3 fruit fly cellular contexts compared by ENCODE assay signal in genomic region chr4:695845-696244, dm6.
TF ChIP-seq lines count a peak whose summit lies in the region.

myo (minus strand) TSS chr4:696055.

TF ChIP-seq in whole organism, adult, 20 proteins besides CTCF, POLR2A, EP300 and RAD21 (continued from another document):
- TF ChIP-seq kay (GFP tag; lab: Kevin White, UChicago; ENCODE audit: borderline replicate concordance) = no peak

TF ChIP-seq in whole organism, embryonic, 481 proteins besides CTCF, POLR2A, EP300 and RAD21 (continued from another document):
- TF ChIP-seq run (tag; optimal IDR thresholded peaks at IDR 0.05; lab: Kevin White, UChicago) = no peak
- TF ChIP-seq slbo (GFP tag; IDR thresholded peaks at IDR 0.05; lab: Robert Waterston, UW) = no peak
- peak; percentile 0 for TF ChIP-seq PHDP (tag; optimal IDR thresholded peaks at IDR 0.05; lab: Kevin White, UChicago)
- TF ChIP-seq tup (GFP tag; optimal IDR thresholded peaks at IDR 0.05; lab: Kevin White, UChicago) = no peak
- TF ChIP-seq crp (GFP tag; optimal IDR thresholded peaks at IDR 0.05; lab: Kevin White, UChicago) = peak in 1 of 2 experiments; percentile 72
- peak; percentile 75 for TF ChIP-seq CG11723 (GFP tag; optimal IDR thresholded peaks at IDR 0.05; lab: Kevin White, UChicago)
- no peak for TF ChIP-seq CG12744 (GFP tag; optimal IDR thresholded peaks at IDR 0.05; lab: Kevin White, UChicago)
- TF ChIP-seq CG17568 (GFP tag; optimal IDR thresholded peaks at IDR 0.05; lab: Kevin White, UChicago) = no peak
- no peak for TF ChIP-seq Max (GFP tag; optimal IDR thresholded peaks at IDR 0.05; lab: Kevin White, UChicago)
- peak; percentile 0 for TF ChIP-seq CG10431 (GFP tag; optimal IDR thresholded peaks at IDR 0.05; lab: Kevin White, UChicago)
- TF ChIP-seq D19A (tag; optimal IDR thresholded peaks at IDR 0.05; lab: Kevin White, UChicago) = peak; percentile 19
- TF ChIP-seq nerfin-2 (GFP tag; IDR thresholded peaks at IDR 0.05; lab: Robert Waterston, UW; ENCODE audit: partially characterized antibody) = no peak
- TF ChIP-seq CG4854 (GFP tag; optimal IDR thresholded peaks at IDR 0.05; lab: Kevin White, UChicago) = no peak
- TF ChIP-seq CG15601 (tag; optimal IDR thresholded peaks at IDR 0.05; lab: Kevin White, UChicago) = peak; percentile 49
- no peak for TF ChIP-seq hkb (optimal IDR thresholded peaks at IDR 0.05; lab: Kevin White, UChicago)
- peak; percentile 43; the same call in 1 of the 2 replicates for TF ChIP-seq hkb (GFP tag; IDR thresholded peaks at IDR 0.05; lab: Robert Waterston, UW)
- peak; percentile 11 for TF ChIP-seq MESR4 (GFP tag; optimal IDR thresholded peaks at IDR 0.05; lab: Kevin White, UChicago)
- peak; percentile 14 for TF ChIP-seq tap (tag; optimal IDR thresholded peaks at IDR 0.05; lab: Kevin White, UChicago)
- 0 out of 3 replicates have a peak, but pooled peaks have one; percentile 39 for TF ChIP-seq CG11695 (GFP tag; IDR thresholded peaks at IDR 0.05; lab: Robert Waterston, UW)
- no peak for TF ChIP-seq CG17361 (GFP tag; IDR thresholded peaks at IDR 0.05; lab: Robert Waterston, UW)
- no peak for TF ChIP-seq CrebB (tag; optimal IDR thresholded peaks at IDR 0.05; lab: Kevin White, UChicago)
- TF ChIP-seq CG2199 (GFP tag; IDR thresholded peaks at IDR 0.05; lab: Robert Waterston, UW) = peak; percentile 95
- peak; percentile 34 for TF ChIP-seq CG1603 (tag; optimal IDR thresholded peaks at IDR 0.05; lab: Kevin White, UChicago)
- TF ChIP-seq CG12659 (GFP tag; optimal IDR thresholded peaks at IDR 0.05; lab: Kevin White, UChicago) = peak; percentile 32
- TF ChIP-seq bowl (GFP tag; IDR thresholded peaks at IDR 0.05; lab: Robert Waterston, UW) = no peak
- no peak for TF ChIP-seq CG5245 (GFP tag; optimal IDR thresholded peaks at IDR 0.05; lab: Kevin White, UChicago)
- TF ChIP-seq CG12299 (tag; optimal IDR thresholded peaks at IDR 0.05; lab: Kevin White, UChicago) = peak; percentile 38
- TF ChIP-seq onecut (GFP tag; IDR thresholded peaks at IDR 0.05; lab: Robert Waterston, UW) = peak; percentile 10; the same call in 1 of the 2 replicates
- no peak for TF ChIP-seq CG14667 (GFP tag; IDR thresholded peaks at IDR 0.05; lab: Robert Waterston, UW)
- TF ChIP-seq Doc2 (GFP tag; IDR thresholded peaks at IDR 0.05; lab: Robert Waterston, UW) = no peak
- TF ChIP-seq Sin3A (optimal IDR thresholded peaks at IDR 0.05; lab: Kevin White, UChicago) = no peak
- no peak for TF ChIP-seq CG7271 (tag; optimal IDR thresholded peaks at IDR 0.05; lab: Kevin White, UChicago)
- TF ChIP-seq TFAM (GFP tag; optimal IDR thresholded peaks at IDR 0.05; lab: Kevin White, UChicago) = no peak
- peak; percentile 66 for TF ChIP-seq CG17802 (tag; optimal IDR thresholded peaks at IDR 0.05; lab: Kevin White, UChicago)
- no peak for TF ChIP-seq CG2889 (GFP tag; IDR thresholded peaks at IDR 0.05; lab: Robert Waterston, UW)
- TF ChIP-seq CG8290 (GFP tag; optimal IDR thresholded peaks at IDR 0.05; lab: Kevin White, UChicago) = no peak
- TF ChIP-seq CG8290 (tag; optimal IDR thresholded peaks at IDR 0.05; lab: Kevin White, UChicago) = peak in 1 of 2 experiments; percentile 13
- no peak for TF ChIP-seq CG15073 (GFP tag; optimal IDR thresholded peaks at IDR 0.05; lab: Kevin White, UChicago)
- TF ChIP-seq scrt (GFP tag; optimal IDR thresholded peaks at IDR 0.05; lab: Kevin White, UChicago) = no peak
- TF ChIP-seq cwo (GFP tag; optimal IDR thresholded peaks at IDR 0.05; lab: Kevin White, UChicago) = no peak
- 0 out of 2 replicates have a peak, but pooled peaks have one; percentile 9 for TF ChIP-seq CG1024 (GFP tag; IDR thresholded peaks at IDR 0.05; lab: Robert Waterston, UW)
- TF ChIP-seq otp (GFP tag; IDR thresholded peaks at IDR 0.05; lab: Robert Waterston, UW) = no peak
- TF ChIP-seq CG34376 (GFP tag; optimal IDR thresholded peaks at IDR 0.05; lab: Kevin White, UChicago) = peak; percentile 39
- no peak for TF ChIP-seq al (GFP tag; IDR thresholded peaks at IDR 0.05; lab: Robert Waterston, UW)
- TF ChIP-seq CG14014 (GFP tag; IDR thresholded peaks at IDR 0.05; lab: Robert Waterston, UW) = no peak; the same call in 1 of the 2 replicates
- TF ChIP-seq CG9876 (GFP tag; optimal IDR thresholded peaks at IDR 0.05; lab: Kevin White, UChicago) = no peak
- no peak for TF ChIP-seq CG8388 (GFP tag; optimal IDR thresholded peaks at IDR 0.05; lab: Kevin White, UChicago)
- peak; percentile 2 for TF ChIP-seq YL-1 (GFP tag; optimal IDR thresholded peaks at IDR 0.05; lab: Kevin White, UChicago)
- peak in 1 of 2 experiments; percentile 59 for TF ChIP-seq Pdp1 (GFP tag; optimal IDR thresholded peaks at IDR 0.05; lab: Kevin White, UChicago)
- TF ChIP-seq Nf-YC (tag; optimal IDR thresholded peaks at IDR 0.05; lab: Kevin White, UChicago) = peak; percentile 12
- TF ChIP-seq rib (GFP tag; IDR thresholded peaks at IDR 0.05; lab: Robert Waterston, UW) = no peak
- peak; percentile 58 for TF ChIP-seq Med (GFP tag; lab: Kevin White, UChicago)
- peak; percentile 7 for TF ChIP-seq lilli (GFP tag; optimal IDR thresholded peaks at IDR 0.05; lab: Kevin White, UChicago)

TF ChIP-seq in whole organism, prepupa, 60 proteins besides CTCF, POLR2A, EP300 and RAD21 (continued from another document):
- TF ChIP-seq CG16779 (tag; optimal IDR thresholded peaks at IDR 0.05; lab: Kevin White, UChicago) = no peak
- no peak for TF ChIP-seq CG3919 (GFP tag; optimal IDR thresholded peaks at IDR 0.05; lab: Kevin White, UChicago)
- TF ChIP-seq Sox15 (GFP tag; optimal IDR thresholded peaks at IDR 0.05; lab: Kevin White, UChicago) = no peak
- no peak for TF ChIP-seq CG3032 (tag; optimal IDR thresholded peaks at IDR 0.05; lab: Kevin White, UChicago)
- TF ChIP-seq topi (GFP tag; optimal IDR thresholded peaks at IDR 0.05; lab: Kevin White, UChicago) = no peak
- no peak for TF ChIP-seq CG31627 (GFP tag; optimal IDR thresholded peaks at IDR 0.05; lab: Kevin White, UChicago)
- TF ChIP-seq OdsH (GFP tag; optimal IDR thresholded peaks at IDR 0.05; lab: Kevin White, UChicago) = peak; percentile 10
- no peak for TF ChIP-seq Blimp-1 (GFP tag; optimal IDR thresholded peaks at IDR 0.05; lab: Kevin White, UChicago)
- no peak for TF ChIP-seq Hr4 (GFP tag; optimal IDR thresholded peaks at IDR 0.05; lab: Kevin White, UChicago)
- TF ChIP-seq Eip93F (GFP tag; optimal IDR thresholded peaks at IDR 0.05; lab: Kevin White, UChicago) = no peak
- TF ChIP-seq Ets21C (GFP tag; optimal IDR thresholded peaks at IDR 0.05; lab: Kevin White, UChicago) = no peak
- no peak for TF ChIP-seq CG6808 (GFP tag; optimal IDR thresholded peaks at IDR 0.05; lab: Kevin White, UChicago)
- no peak for TF ChIP-seq svp (GFP tag; lab: Kevin White, UChicago)
- no peak for TF ChIP-seq Eip75B (GFP tag; optimal IDR thresholded peaks at IDR 0.05; lab: Kevin White, UChicago)
- no peak for TF ChIP-seq Ets96B (tag; optimal IDR thresholded peaks at IDR 0.05; lab: Kevin White, UChicago)
- TF ChIP-seq Lpt (GFP tag; optimal IDR thresholded peaks at IDR 0.05; lab: Kevin White, UChicago) = no peak
- TF ChIP-seq CG6163 (GFP tag; IDR thresholded peaks at IDR 0.05; lab: Robert Waterston, UW) = no peak
- TF ChIP-seq Eip78C (GFP tag; lab: Kevin White, UChicago) = peak; percentile 75
- TF ChIP-seq lz (GFP tag; optimal IDR thresholded peaks at IDR 0.05; lab: Kevin White, UChicago) = no peak
- no peak for TF ChIP-seq Gug (GFP tag; IDR thresholded peaks at IDR 0.05; lab: Robert Waterston, UW)
- TF ChIP-seq Smox (GFP tag; optimal IDR thresholded peaks at IDR 0.05; lab: Kevin White, UChicago) = no peak
- TF ChIP-seq CG6854 (GFP tag; optimal IDR thresholded peaks at IDR 0.05; lab: Kevin White, UChicago) = peak; percentile 45
- no peak for TF ChIP-seq CG32006 (GFP tag; optimal IDR thresholded peaks at IDR 0.05; lab: Kevin White, UChicago)
- no peak for TF ChIP-seq net (GFP tag; optimal IDR thresholded peaks at IDR 0.05; lab: Kevin White, UChicago)
- no peak for TF ChIP-seq CG10669 (GFP tag; optimal IDR thresholded peaks at IDR 0.05; lab: Kevin White, UChicago)
- peak; percentile 6 for TF ChIP-seq Sox14 (GFP tag; optimal IDR thresholded peaks at IDR 0.05; lab: Kevin White, UChicago)
- peak; percentile 15 for TF ChIP-seq esn (GFP tag; optimal IDR thresholded peaks at IDR 0.05; lab: Kevin White, UChicago)
- no peak for TF ChIP-seq fd85E (GFP tag; optimal IDR thresholded peaks at IDR 0.05; lab: Kevin White, UChicago)
- TF ChIP-seq dac (GFP tag; optimal IDR thresholded peaks at IDR 0.05; lab: Kevin White, UChicago) = no peak
- TF ChIP-seq CG11294 (GFP tag; IDR thresholded peaks at IDR 0.05; lab: Robert Waterston, UW) = no peak
- TF ChIP-seq dsx (GFP tag; optimal IDR thresholded peaks at IDR 0.05; lab: Kevin White, UChicago; ENCODE audit: poor library complexity, severe bottlenecking) = no peak
- TF ChIP-seq fkh (GFP tag; optimal IDR thresholded peaks at IDR 0.05; lab: Kevin White, UChicago) = no peak
- no peak for TF ChIP-seq cyc (GFP tag; optimal IDR thresholded peaks at IDR 0.05; lab: Kevin White, UChicago)
- no peak for TF ChIP-seq achi (GFP tag; optimal IDR thresholded peaks at IDR 0.05; lab: Kevin White, UChicago)
- no peak for TF ChIP-seq CG11762 (GFP tag; optimal IDR thresholded peaks at IDR 0.05; lab: Kevin White, UChicago; ENCODE audit: insufficient read depth)
- no peak for TF ChIP-seq spab (GFP tag; optimal IDR thresholded peaks at IDR 0.05; lab: Kevin White, UChicago)
- TF ChIP-seq CG6276 (GFP tag; optimal IDR thresholded peaks at IDR 0.05; lab: Kevin White, UChicago) = no peak
- TF ChIP-seq CG11902 (GFP tag; optimal IDR thresholded peaks at IDR 0.05; lab: Kevin White, UChicago) = no peak
- no peak for TF ChIP-seq CG9139 (GFP tag; optimal IDR thresholded peaks at IDR 0.05; lab: Kevin White, UChicago)
- no peak for TF ChIP-seq CG1621 (tag; optimal IDR thresholded peaks at IDR 0.05; lab: Kevin White, UChicago)
